Worm (Caenorhabditis elegans) whole organism, L4/young adult: ENCODE measurements around the gene mpc-1.

Experiments used
- W03F9.2 ChIP-seq: fragments of 150-350 bp; optimal IDR thresholded peaks from 2 replicates; lab custom pipeline; 2014; ENCODE audit warnings: missing biosample characterization, missing genetic modification characterization
- dao-5 ChIP-seq: sonication (generic microtip); optimal IDR thresholded peaks from 2 replicates; lab custom pipeline; 2016; ENCODE audit warnings: missing genotype, missing genetic modification characterization, moderate library complexity, missing compliant biosample characterization
- him-1 ChIP-seq: sonication (generic microtip); optimal IDR thresholded peaks from 2 replicates; lab custom pipeline; 2016; ENCODE audit warnings: missing genotype, missing genetic modification reagents, missing genetic modification characterization, missing compliant biosample characterization

mpc-1 gene

ce11 chrIII:4391938-4392337 is 21.3 kb upstream of the mpc-1 start:
- TF ChIP-seq dao-5 (tag; lab: Kevin White, UChicago) (no peak), W03F9.2 (tag; lab: Kevin White, UChicago) (no peak), him-1 (tag; lab: Kevin White, UChicago) (no peak)

ce11 chrIII:4394496-4394895 is 18.8 kb upstream of the mpc-1 start, which contains the start of gene R07E5.4:
Gene R07E5.4 (plus strand): TSS chrIII:4394796.
- no peak for TF ChIP-seq dao-5 (tag; lab: Kevin White, UChicago)

ce11 chrIII:4395857-4396256 is 17.4 kb upstream of the mpc-1 start:
- TF ChIP-seq W03F9.2 (tag; lab: Kevin White, UChicago), result no peak
- TF ChIP-seq dao-5 (tag; lab: Kevin White, UChicago), result no peak
- TF ChIP-seq him-1 (tag; lab: Kevin White, UChicago), result no peak

- TF ChIP-seq him-1 (tag; lab: Kevin White, UChicago) (no peak), dao-5 (tag; lab: Kevin White, UChicago) (no peak)
Observed at ce11 chrIII:4397115-4397514, 16.1 kb upstream of the mpc-1 start, which contains the start of gene R07E5.5. Gene R07E5.5 (plus strand): TSS chrIII:4397415.

- TF ChIP-seq W03F9.2 (tag; lab: Kevin White, UChicago), result no peak
- no peak for TF ChIP-seq him-1 (tag; lab: Kevin White, UChicago)
- no peak for TF ChIP-seq dao-5 (tag; lab: Kevin White, UChicago)
Observed at ce11 chrIII:4398463-4398862, 14.8 kb upstream of the mpc-1 start, which contains the start of gene R07E5.6. Gene R07E5.6 (plus strand): TSS chrIII:4398763.

ce11 chrIII:4401142-4401541 is 12.1 kb upstream of the mpc-1 start, which contains the start of gene R07E5.15:
Gene R07E5.15 (plus strand): TSS chrIII:4401442.
- TF ChIP-seq W03F9.2 (tag; lab: Kevin White, UChicago) (no peak), dao-5 (tag; lab: Kevin White, UChicago) (no peak), him-1 (tag; lab: Kevin White, UChicago) (no peak)

- TF ChIP-seq dao-5 (tag; lab: Kevin White, UChicago), result no peak
- TF ChIP-seq W03F9.2 (tag; lab: Kevin White, UChicago), result no peak
- no peak for TF ChIP-seq him-1 (tag; lab: Kevin White, UChicago)
Observed at ce11 chrIII:4404339-4404836, 8.9 kb upstream of the mpc-1 start, which contains the start of the genes R07E5.17 and snfc-5. Gene R07E5.17 (minus strand): TSS chrIII:4404436. Gene snfc-5 (plus strand): TSS chrIII:4404786.

- TF ChIP-seq him-1 (tag; lab: Kevin White, UChicago) (no peak), W03F9.2 (tag; lab: Kevin White, UChicago) (no peak), dao-5 (tag; lab: Kevin White, UChicago) (no peak)
Observed at ce11 chrIII:4405986-4406385, 7.3 kb upstream of the mpc-1 start, which contains the start of gene rnp-4. Gene rnp-4 (plus strand): TSS chrIII:4406286.

ce11 chrIII:4407144-4407543 is 6.1 kb upstream of the mpc-1 start, which contains the start of gene prdx-3:
Gene prdx-3 (plus strand): TSS chrIII:4407444.
- TF ChIP-seq him-1 (tag; lab: Kevin White, UChicago) (no peak), W03F9.2 (tag; lab: Kevin White, UChicago) (no peak), dao-5 (tag; lab: Kevin White, UChicago) (no peak)

- TF ChIP-seq W03F9.2 (tag; lab: Kevin White, UChicago) (no peak), dao-5 (tag; lab: Kevin White, UChicago) (no peak), him-1 (tag; lab: Kevin White, UChicago) (no peak)
Observed at ce11 chrIII:4408251-4408650, 5.0 kb upstream of the mpc-1 start, which contains the start of gene gpch-1. Gene gpch-1 (plus strand): TSS chrIII:4408551.

- TF ChIP-seq dao-5 (tag; lab: Kevin White, UChicago), result no peak
- no peak for TF ChIP-seq W03F9.2 (tag; lab: Kevin White, UChicago)
- no peak for TF ChIP-seq him-1 (tag; lab: Kevin White, UChicago)
Observed at ce11 chrIII:4412108-4413009, 898 bp upstream of the mpc-1 start.

ce11 chrIII:4415135-4415534 is 1.9 kb downstream of the mpc-1 start, which contains the start of gene R07E5.11:
Gene R07E5.11 (minus strand): TSS chrIII:4415235.
- TF ChIP-seq him-1 (tag; lab: Kevin White, UChicago) (no peak), dao-5 (tag; lab: Kevin White, UChicago) (no peak), W03F9.2 (tag; lab: Kevin White, UChicago) (no peak)

- TF ChIP-seq him-1 (tag; lab: Kevin White, UChicago) (no peak), W03F9.2 (tag; lab: Kevin White, UChicago) (no peak), dao-5 (tag; lab: Kevin White, UChicago) (no peak)
Observed at ce11 chrIII:4417956-4418355, 4.7 kb downstream of the mpc-1 start, which contains the start of the genes R07E5.19 and pdcd-2. Gene R07E5.19 (minus strand): TSS chrIII:4418056. Gene pdcd-2 (minus strand): TSS chrIII:4418057.
